Fruit fly (Drosophila melanogaster) whole organism, embryonic: ENCODE measurements around the gene CG6034.

Experiments
- Abd-B ChIP-seq: fragments of 200-800 bp; sonication (Bioruptor generic); optimal IDR thresholded peaks from 2 replicates; lab custom pipeline; 2018; ENCODE audit warnings: missing biosample characterization, mild to moderate bottlenecking, missing genetic modification characterization, moderate library complexity
- BEAF-32 ChIP-seq: fragments of 200-800 bp; sonication (Bioruptor generic); optimal IDR thresholded peaks from 3 replicates; lab custom pipeline; 2017; ENCODE audit warnings: missing biosample characterization, missing genetic modification characterization, mild to moderate bottlenecking, moderate library complexity, missing genetic modification reagents
- CG11560 ChIP-seq: fragments of 200-800 bp; sonication (Bioruptor generic); IDR thresholded peaks from 3 replicates; pipeline ENCODE4 v1.3.6; 2022; ENCODE audit warnings: missing biosample characterization, missing genetic modification characterization
- CG11695 ChIP-seq: fragments of 200-800 bp; sonication (Bioruptor generic); IDR thresholded peaks from 3 replicates; pipeline ENCODE4 v1.3.6; 2022; ENCODE audit warnings: missing biosample characterization, missing genetic modification characterization
- CG12769 ChIP-seq: fragments of 200-800 bp; sonication (Bioruptor generic); optimal IDR thresholded peaks from 2 replicates; lab custom pipeline; 2019; ENCODE audit warnings: missing biosample characterization, mild to moderate bottlenecking, missing genetic modification characterization, moderate library complexity
- CG13287 ChIP-seq: fragments of 200-800 bp; sonication (Bioruptor generic); IDR thresholded peaks from 2 replicates; pipeline ENCODE4 v1.3.6; 2022; ENCODE audit warnings: missing biosample characterization, missing genetic modification characterization; ENCODE audit not compliant: partially characterized antibody
- CG14965 ChIP-seq: fragments of 200-800 bp; sonication (Bioruptor generic); optimal IDR thresholded peaks from 2 replicates; lab custom pipeline; 2016; ENCODE audit warnings: missing biosample characterization, missing genetic modification characterization, borderline replicate concordance
- CG15514 ChIP-seq: fragments of 200-800 bp; sonication (Bioruptor generic); optimal IDR thresholded peaks from 3 replicates; lab custom pipeline; 2017; ENCODE audit warnings: missing biosample characterization, missing genetic modification characterization, mild to moderate bottlenecking, moderate library complexity, missing genetic modification reagents
- CG1602 ChIP-seq: fragments of 200-800 bp; sonication (Bioruptor generic); optimal IDR thresholded peaks from 3 replicates; lab custom pipeline; 2016; ENCODE audit warnings: missing biosample characterization, missing genetic modification characterization
- CG1603 ChIP-seq: fragments of 200-800 bp; sonication (Bioruptor generic); optimal IDR thresholded peaks from 2 replicates; lab custom pipeline; 2019; ENCODE audit warnings: missing biosample characterization, mild to moderate bottlenecking, missing genetic modification characterization, moderate library complexity
- CG1647 ChIP-seq: fragments of 200-800 bp; sonication (Bioruptor generic); optimal IDR thresholded peaks from 3 replicates; lab custom pipeline; 2016; ENCODE audit warnings: missing biosample characterization, missing genetic modification characterization
- CG17328 ChIP-seq: fragments of 200-800 bp; sonication (Bioruptor generic); IDR thresholded peaks from 2 replicates; pipeline ENCODE4 v1.3.6; 2022; ENCODE audit warnings: missing biosample characterization, missing genetic modification characterization
- CG17802 ChIP-seq: fragments of 200-800 bp; sonication (Bioruptor generic); optimal IDR thresholded peaks from 2 replicates; lab custom pipeline; 2018; ENCODE audit warnings: missing biosample characterization, mild to moderate bottlenecking, missing genetic modification characterization, moderate library complexity
- CG18262 ChIP-seq: fragments of 200-800 bp; optimal IDR thresholded peaks from 3 replicates; lab custom pipeline; 2019; ENCODE audit warnings: missing biosample characterization, mild to moderate bottlenecking, missing genetic modification characterization, moderate library complexity
- CG2120 ChIP-seq: fragments of 200-800 bp; sonication (Bioruptor generic); optimal IDR thresholded peaks from 3 replicates; lab custom pipeline; 2016; ENCODE audit warnings: missing biosample characterization, missing genetic modification characterization
- CG2129 ChIP-seq: fragments of 200-800 bp; sonication (Bioruptor generic); IDR thresholded peaks from 2 replicates; pipeline ENCODE4 v1.3.6; 2022; ENCODE audit warnings: missing biosample characterization, missing genetic modification characterization; ENCODE audit not compliant: partially characterized antibody
- CG2875 ChIP-seq: fragments of 200-800 bp; sonication (Bioruptor generic); optimal IDR thresholded peaks from 2 replicates; lab custom pipeline; 2017; ENCODE audit warnings: missing biosample characterization, mild to moderate bottlenecking, missing genetic modification characterization, missing genetic modification reagents
- CG31388 ChIP-seq: fragments of 200-800 bp; sonication (Bioruptor generic); optimal IDR thresholded peaks from 2 replicates; lab custom pipeline; 2016; ENCODE audit warnings: missing biosample characterization, missing genetic modification characterization
- CG3407 ChIP-seq: fragments of 200-800 bp; sonication (Bioruptor generic); optimal IDR thresholded peaks from 2 replicates; lab custom pipeline; 2018; ENCODE audit warnings: missing biosample characterization, mild to moderate bottlenecking, missing genetic modification characterization
- CG42726 ChIP-seq: fragments of 200-800 bp; sonication (Bioruptor generic); IDR thresholded peaks from 2 replicates; pipeline ENCODE4 v1.3.6; 2022; ENCODE audit warnings: missing biosample characterization, missing genetic modification characterization; ENCODE audit not compliant: partially characterized antibody
- CG4424 ChIP-seq: fragments of 200-800 bp; sonication (Bioruptor generic); optimal IDR thresholded peaks from 3 replicates; lab custom pipeline; 2016; ENCODE audit warnings: missing biosample characterization, missing genetic modification characterization
- CG6854 ChIP-seq: fragments of 200-800 bp; sonication (Bioruptor generic); optimal IDR thresholded peaks from 3 replicates; lab custom pipeline; 2017; ENCODE audit warnings: missing biosample characterization, mild to moderate bottlenecking, missing genetic modification characterization
- CG7963 ChIP-seq: fragments of 200-800 bp; sonication (Bioruptor generic); IDR thresholded peaks from 3 replicates; pipeline ENCODE4 v1.3.6; 2022; ENCODE audit warnings: missing biosample characterization, missing genetic modification characterization; ENCODE audit not compliant: partially characterized antibody
- CHES-1-like ChIP-seq: fragments of 200-800 bp; sonication (Bioruptor generic); optimal IDR thresholded peaks from 2 replicates; lab custom pipeline; 2016; ENCODE audit warnings: missing biosample characterization, missing genetic modification characterization
- Camta ChIP-seq: fragments of 200-800 bp; sonication (Bioruptor generic); optimal IDR thresholded peaks from 2 replicates; lab custom pipeline; 2016; ENCODE audit warnings: missing biosample characterization, missing genetic modification characterization
- Dip2 ChIP-seq: fragments of 200-800 bp; sonication (Bioruptor generic); IDR thresholded peaks from 2 replicates; pipeline ENCODE4 v1.3.6; 2022; ENCODE audit warnings: missing biosample characterization, missing genetic modification characterization
- Drgx ChIP-seq: fragments of 200-800 bp; sonication (Bioruptor generic); IDR thresholded peaks from 2 replicates; pipeline ENCODE4 v1.3.6; 2022; ENCODE audit warnings: missing biosample characterization, missing genetic modification characterization
- HLH54F ChIP-seq: fragments of 200-800 bp; sonication (Bioruptor generic); optimal IDR thresholded peaks from 3 replicates; lab custom pipeline; 2016; ENCODE audit warnings: missing biosample characterization, missing genetic modification characterization
- Hand ChIP-seq: fragments of 200-800 bp; sonication (Bioruptor generic); optimal IDR thresholded peaks from 2 replicates; lab custom pipeline; 2017; ENCODE audit warnings: mild to moderate bottlenecking, missing biosample characterization, missing genetic modification reagents, missing genetic modification characterization
- Lim3 ChIP-seq: fragments of 200-800 bp; sonication (Bioruptor generic); IDR thresholded peaks from 2 replicates; pipeline ENCODE4 v1.3.6; 2022; ENCODE audit warnings: missing biosample characterization, missing genetic modification characterization
- MBD-R2 ChIP-seq: fragments of 200-800 bp; sonication (Bioruptor generic); IDR thresholded peaks from 2 replicates; pipeline ENCODE4 v1.3.6; 2022; ENCODE audit warnings: missing biosample characterization, missing genetic modification characterization
- NC2β ChIP-seq: fragments of 200-800 bp; sonication (Bioruptor generic); optimal IDR thresholded peaks from 2 replicates; lab custom pipeline; 2016; ENCODE audit warnings: missing biosample characterization, missing genetic modification characterization
- aop ChIP-seq: fragments of 200-800 bp; sonication (Bioruptor generic); IDR thresholded peaks from 2 replicates; pipeline ENCODE4 v1.3.6; 2022; ENCODE audit warnings: missing biosample characterization, missing genetic modification characterization
- cwo ChIP-seq: fragments of 200-800 bp; sonication (Bioruptor generic); optimal IDR thresholded peaks from 3 replicates; lab custom pipeline; 2017; ENCODE audit warnings: missing biosample characterization, missing genetic modification characterization, mild to moderate bottlenecking, moderate library complexity, missing genetic modification reagents
- disco-r ChIP-seq: fragments of 200-800 bp; sonication (Bioruptor generic); optimal IDR thresholded peaks from 2 replicates; lab custom pipeline; 2016; ENCODE audit warnings: missing biosample characterization, missing genetic modification characterization
- gcm ChIP-seq: fragments of 200-800 bp; sonication (Bioruptor generic); optimal IDR thresholded peaks from 2 replicates; lab custom pipeline; 2019; ENCODE audit warnings: missing biosample characterization, mild to moderate bottlenecking, missing genetic modification characterization, moderate library complexity
- gfzf ChIP-seq: fragments of 200-800 bp; sonication (Bioruptor generic); optimal IDR thresholded peaks from 2 replicates; lab custom pipeline; 2016; ENCODE audit warnings: missing biosample characterization, mild to moderate bottlenecking, missing genetic modification characterization, moderate library complexity
- ham ChIP-seq: fragments of 200-800 bp; sonication (Bioruptor generic); IDR thresholded peaks from 2 replicates; pipeline ENCODE4 v1.3.6; 2022; ENCODE audit warnings: missing biosample characterization, missing genetic modification characterization
- lmd ChIP-seq: fragments of 200-800 bp; sonication (Bioruptor generic); IDR thresholded peaks from 2 replicates; pipeline ENCODE4 v1.3.6; 2022; ENCODE audit warnings: missing biosample characterization, missing genetic modification characterization
- pfk ChIP-seq: fragments of 200-800 bp; sonication (Bioruptor generic); optimal IDR thresholded peaks from 2 replicates; lab custom pipeline; 2018; ENCODE audit warnings: missing biosample characterization, mild to moderate bottlenecking, missing genetic modification characterization, moderate library complexity
- prd ChIP-seq, 3 experiments: fragments of >200 bp in 2 of 3; fragments of 200-800 bp in 1 of 3; sonication (Bioruptor generic) in 1 of 3; optimal IDR thresholded peaks in 2 of 3; IDR thresholded peaks in 1 of 3; 2 replicates in 2 of 3; 3 replicates in 1 of 3; pipeline versions ENCODE4 v1.3.6 to Lab custom; 2017 to 2022; ENCODE audit warnings: missing biosample characterization in 1 of 3, missing genetic modification characterization in 1 of 3
- psq ChIP-seq: fragments of 200-800 bp; sonication (Bioruptor generic); optimal IDR thresholded peaks from 2 replicates; lab custom pipeline; 2017; ENCODE audit warnings: missing biosample characterization, missing genetic modification characterization
- salm ChIP-seq: fragments of 200-800 bp; sonication (Bioruptor generic); optimal IDR thresholded peaks from 2 replicates; lab custom pipeline; 2018; ENCODE audit warnings: missing biosample characterization, mild to moderate bottlenecking, missing genetic modification characterization
- shn ChIP-seq: fragments of 200-800 bp; sonication (Bioruptor generic); optimal IDR thresholded peaks from 3 replicates; lab custom pipeline; 2016; ENCODE audit warnings: missing biosample characterization, missing genetic modification characterization
- sim ChIP-seq: fragments of 200-800 bp; sonication (Bioruptor generic); IDR thresholded peaks from 2 replicates; pipeline ENCODE4 v1.3.6; 2022; ENCODE audit warnings: missing biosample characterization, missing genetic modification characterization
- slou ChIP-seq: fragments of 200-800 bp; sonication (Bioruptor generic); optimal IDR thresholded peaks from 3 replicates; lab custom pipeline; 2016; ENCODE audit warnings: missing biosample characterization, missing genetic modification characterization
- slp2 ChIP-seq: fragments of 200-800 bp; sonication (Bioruptor generic); optimal IDR thresholded peaks from 2 replicates; lab custom pipeline; 2016; ENCODE audit warnings: missing biosample characterization, missing genetic modification characterization
- ssp ChIP-seq: fragments of 200-800 bp; sonication (Bioruptor generic); IDR thresholded peaks from 2 replicates; pipeline ENCODE4 v1.3.6; 2022; ENCODE audit warnings: missing biosample characterization, missing genetic modification characterization
- unpg ChIP-seq: fragments of 200-800 bp; sonication (Bioruptor generic); optimal IDR thresholded peaks from 3 replicates; lab custom pipeline; 2018; ENCODE audit warnings: missing biosample characterization, mild to moderate bottlenecking, missing genetic modification characterization, moderate library complexity
- vfl ChIP-seq: fragments of 200-800 bp; sonication (Bioruptor generic); optimal IDR thresholded peaks from 2 replicates; lab custom pipeline; 2016; ENCODE audit warnings: missing biosample characterization, missing genetic modification characterization
- z ChIP-seq: fragments of 200-800 bp; sonication (Bioruptor generic); IDR thresholded peaks from 3 replicates; pipeline ENCODE4 v1.3.6; 2022; ENCODE audit warnings: missing biosample characterization, missing genetic modification characterization

CG6034 gene

DNA sequence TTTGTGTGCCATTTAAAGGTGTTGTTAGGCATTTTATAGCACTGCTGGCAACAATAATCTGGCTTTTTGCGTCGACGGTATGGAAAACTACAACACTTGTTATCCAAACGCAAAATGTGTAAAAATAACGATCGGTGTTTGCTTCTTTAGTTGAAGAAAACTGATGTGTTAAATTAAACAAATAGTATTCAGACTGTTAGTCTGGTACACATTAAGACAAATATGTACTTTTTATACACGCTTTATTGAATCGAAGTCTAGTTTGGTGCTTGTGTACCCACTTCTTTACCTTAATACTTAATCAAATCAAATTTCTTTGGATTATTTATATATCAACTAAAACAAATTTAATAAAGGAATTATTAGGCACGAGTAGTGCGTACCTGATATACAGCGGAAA lies 44.8 kb upstream of the CG6034 start (continued):
- TF ChIP-seq CG15514 (GFP tag; lab: Kevin White, UChicago) (peak; percentile 41), psq (GFP tag; lab: Kevin White, UChicago) (no peak), unpg (GFP tag; lab: Kevin White, UChicago) (no peak), CG42726 (no peak), CG17802 (tag; lab: Kevin White, UChicago) (no peak), HLH54F (GFP tag; lab: Kevin White, UChicago) (no peak), BEAF-32 (no peak), CG18262 (no peak), CG17328 (GFP tag; lab: Robert Waterston, UW) (no peak), CG12769 (tag; lab: Kevin White, UChicago) (no peak), vfl (GFP tag; lab: Kevin White, UChicago) (no peak), CHES-1-like (GFP tag; lab: Kevin White, UChicago) (no peak), CG11695 (GFP tag; lab: Robert Waterston, UW) (no peak), CG1647 (GFP tag; lab: Kevin White, UChicago) (no peak), z (GFP tag; lab: Robert Waterston, UW) (no peak), gcm (GFP tag; lab: Kevin White, UChicago) (no peak), pfk (GFP tag; lab: Kevin White, UChicago) (peak; percentile 4), salm (tag; lab: Kevin White, UChicago) (no peak), MBD-R2 (no peak), Camta (GFP tag; lab: Kevin White, UChicago) (no peak), CG13287 (no peak), lmd (no peak), Lim3 (no peak), CG2875 (GFP tag; lab: Kevin White, UChicago) (no peak), CG3407 (GFP tag; lab: Kevin White, UChicago) (no peak), cwo (GFP tag; lab: Kevin White, UChicago) (peak; percentile 64), CG6854 (GFP tag; lab: Kevin White, UChicago) (peak; percentile 62), CG14965 (GFP tag; lab: Kevin White, UChicago) (no peak), sim (GFP tag; lab: Robert Waterston, UW) (no peak), disco-r (no peak), CG31388 (GFP tag; lab: Kevin White, UChicago) (no peak), CG1603 (no peak), CG11560 (no peak), CG2129 (GFP tag; lab: Robert Waterston, UW) (no peak), Dip2 (GFP tag; lab: Robert Waterston, UW) (no peak), Drgx (GFP tag; lab: Robert Waterston, UW) (no peak), CG1602 (GFP tag; lab: Kevin White, UChicago) (no peak), ham (GFP tag; lab: Robert Waterston, UW) (no peak), Hand (GFP tag; lab: Kevin White, UChicago) (peak; percentile 49), CG2120 (peak; percentile 62), prd (optimal IDR thresholded peaks at IDR 0.05; lab: Kevin White, UChicago) (no peak), prd (GFP tag; IDR thresholded peaks at IDR 0.05; lab: Robert Waterston, UW) (no peak), slp2 (GFP tag; lab: Kevin White, UChicago) (no peak), Abd-B (GFP tag; lab: Kevin White, UChicago) (no peak), NC2β (GFP tag; lab: Kevin White, UChicago) (no peak), CG4424 (GFP tag; lab: Kevin White, UChicago) (no peak), CG7963 (GFP tag; lab: Robert Waterston, UW) (no peak), aop (GFP tag; lab: Robert Waterston, UW) (no peak), ssp (no peak), shn (GFP tag; lab: Kevin White, UChicago) (no peak), gfzf (GFP tag; lab: Kevin White, UChicago) (no peak), slou (peak; percentile 2)
